Fruit fly (Drosophila melanogaster): ENCODE data around the gene CG11357.
A peak's percentile ranks its signal among the peaks of the same experiment; 100 is the strongest.

CG11357 gene

dm6 chr3L:4534481-4534880, 7.4 kb upstream of the CG11357 start:
- TF ChIP-seq fru (GFP tag; optimal IDR thresholded peaks at IDR 0.05) (no peak), Sp1 (GFP tag; optimal IDR thresholded peaks at IDR 0.05) (no peak), CrebA (GFP tag; optimal IDR thresholded peaks at IDR 0.05; ENCODE audit: borderline replicate concordance) (no peak), Rel (GFP tag; optimal IDR thresholded peaks at IDR 0.05) (no peak), Rel (tag; optimal IDR thresholded peaks at IDR 0.05) (no peak), usp (GFP tag; optimal IDR thresholded peaks at IDR 0.05) (no peak), CG9705 (GFP tag; optimal IDR thresholded peaks at IDR 0.05) (no peak), Myc (optimal IDR thresholded peaks at IDR 0.05) (no peak), h (GFP tag; optimal IDR thresholded peaks at IDR 0.05) (no peak), dl (GFP tag; optimal IDR thresholded peaks at IDR 0.05; ENCODE audit: insufficient read depth in 1 of 2, partially characterized antibody in 2 of 2) (no peak)

dm6 chr3L:4541070-4541469, 781 bp upstream of the CG11357 start, which contains the start of gene CG32243:
Gene CG32243, minus strand, starts transcription at chr3L:4541244.
- TF ChIP-seq N (GFP tag; optimal IDR thresholded peaks at IDR 0.05) (peak; percentile 78), Vsx2 (GFP tag; optimal IDR thresholded peaks at IDR 0.05; ENCODE audit: partially characterized antibody) (no peak), h (GFP tag; optimal IDR thresholded peaks at IDR 0.05) (no peak), Sp1 (GFP tag; optimal IDR thresholded peaks at IDR 0.05) (no peak)

DNA sequence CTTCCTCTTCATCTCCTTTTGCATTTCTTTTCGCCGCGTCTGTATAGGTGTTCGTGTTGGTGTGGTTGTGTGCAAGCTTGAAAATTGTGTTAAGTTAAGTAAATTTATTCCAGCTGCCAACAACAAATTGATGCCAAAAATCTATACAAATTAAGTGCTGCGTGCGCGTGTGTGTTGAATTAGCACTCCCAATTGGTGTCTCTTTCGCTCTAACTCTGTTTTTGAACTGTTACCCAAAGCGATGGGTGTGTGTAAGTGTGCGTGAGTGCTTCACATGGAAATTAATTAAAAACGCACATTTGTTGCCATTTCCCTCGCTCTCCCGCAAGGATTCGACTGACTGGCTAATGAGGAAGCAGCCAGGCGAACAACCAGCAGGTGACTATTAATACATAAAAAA, 679 bp downstream of the CG11357 start:
- TF ChIP-seq br (GFP tag; optimal IDR thresholded peaks at IDR 0.05) (no peak), Sp1 (GFP tag; optimal IDR thresholded peaks at IDR 0.05) (no peak)

- TF ChIP-seq rgr (GFP tag; optimal IDR thresholded peaks at IDR 0.05) (peak; percentile 77), br (GFP tag; optimal IDR thresholded peaks at IDR 0.05) (peak; percentile 76), HLH106 (tag; optimal IDR thresholded peaks at IDR 0.05) (peak; percentile 56), fru (GFP tag; optimal IDR thresholded peaks at IDR 0.05) (peak; percentile 78), Hnf4 (GFP tag; optimal IDR thresholded peaks at IDR 0.05) (peak; percentile 75), Sp1 (GFP tag; optimal IDR thresholded peaks at IDR 0.05) (peak; percentile 41), sv (GFP tag; optimal IDR thresholded peaks at IDR 0.05) (peak; percentile 22), Mio (GFP tag; optimal IDR thresholded peaks at IDR 0.05) (no peak), sage (GFP tag; optimal IDR thresholded peaks at IDR 0.05) (peak; percentile 27), Jra (GFP tag; optimal IDR thresholded peaks at IDR 0.05) (peak; percentile 34), CG9705 (GFP tag; optimal IDR thresholded peaks at IDR 0.05) (peak; percentile 24), foxo (GFP tag; optimal IDR thresholded peaks at IDR 0.05) (peak in 1 of 2 experiments; percentile 87), Abd-B (GFP tag; optimal IDR thresholded peaks at IDR 0.05) (no peak), ey (GFP tag; optimal IDR thresholded peaks at IDR 0.05) (peak; percentile 65), h (GFP tag; optimal IDR thresholded peaks at IDR 0.05) (peak; percentile 79), woc (GFP tag; optimal IDR thresholded peaks at IDR 0.05) (peak; percentile 88), Dif (GFP tag; optimal IDR thresholded peaks at IDR 0.05; ENCODE audit: partially characterized antibody) (no peak), CrebA (GFP tag; optimal IDR thresholded peaks at IDR 0.05; ENCODE audit: borderline replicate concordance) (peak; percentile 49), CG32264 (GFP tag; optimal IDR thresholded peaks at IDR 0.05) (peak; percentile 31), Hr83 (GFP tag; optimal IDR thresholded peaks at IDR 0.05; ENCODE audit: poor library complexity, severe bottlenecking) (peak; percentile 72), Rel (GFP tag; optimal IDR thresholded peaks at IDR 0.05) (no peak), Rel (tag; optimal IDR thresholded peaks at IDR 0.05) (peak; percentile 3), psq (GFP tag; optimal IDR thresholded peaks at IDR 0.05) (peak; percentile 67), OdsH (GFP tag; optimal IDR thresholded peaks at IDR 0.05) (peak; percentile 80), Myc (optimal IDR thresholded peaks at IDR 0.05) (no peak), GATAd (GFP tag; optimal IDR thresholded peaks at IDR 0.05) (no peak), N (GFP tag; optimal IDR thresholded peaks at IDR 0.05) (no peak)
Measured at dm6 chr3L:4543034-4543806, 1.4 kb downstream of the CG11357 start.

DNA sequence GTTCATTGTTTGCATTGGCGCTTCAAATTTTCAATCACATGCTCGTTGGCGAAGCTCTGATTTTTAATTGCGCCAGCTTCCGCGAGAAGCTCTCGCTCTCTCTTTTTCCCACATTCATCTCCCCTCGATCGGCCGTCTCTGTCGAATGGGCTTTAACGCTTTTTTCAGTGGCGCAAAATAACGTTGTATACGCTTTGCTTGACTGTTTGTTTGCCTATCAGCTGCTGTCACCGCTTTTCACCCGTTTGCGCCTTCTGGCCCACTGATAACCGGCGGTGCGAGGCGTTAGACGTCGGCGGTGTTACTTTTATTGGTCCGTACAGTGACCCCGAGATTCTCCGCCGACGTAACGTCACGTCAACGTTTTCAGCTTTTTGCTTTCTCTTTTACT, 2.0 kb downstream of the CG11357 start:
- no peak for TF ChIP-seq brk (GFP tag; optimal IDR thresholded peaks at IDR 0.05)
- TF ChIP-seq Sp1 (GFP tag; optimal IDR thresholded peaks at IDR 0.05), result no peak
- no peak for TF ChIP-seq N (GFP tag; optimal IDR thresholded peaks at IDR 0.05)
- TF ChIP-seq HLH106 (tag; optimal IDR thresholded peaks at IDR 0.05), result peak; percentile 14
- no peak for TF ChIP-seq CG32264 (GFP tag; optimal IDR thresholded peaks at IDR 0.05)
- no peak for TF ChIP-seq psq (GFP tag; optimal IDR thresholded peaks at IDR 0.05)
- TF ChIP-seq pan (optimal IDR thresholded peaks at IDR 0.05), result no peak
- peak; percentile 39 for TF ChIP-seq tai (GFP tag; optimal IDR thresholded peaks at IDR 0.05)
- TF ChIP-seq GATAd (GFP tag; optimal IDR thresholded peaks at IDR 0.05), result peak; percentile 58
- TF ChIP-seq Hnf4 (GFP tag; optimal IDR thresholded peaks at IDR 0.05), result peak; percentile 28
- no peak for TF ChIP-seq Myc (optimal IDR thresholded peaks at IDR 0.05)
- TF ChIP-seq CrebA (GFP tag; optimal IDR thresholded peaks at IDR 0.05; ENCODE audit: borderline replicate concordance), result no peak
- no peak for TF ChIP-seq Hr78 (GFP tag; optimal IDR thresholded peaks at IDR 0.05)
- no peak for TF ChIP-seq OdsH (GFP tag; optimal IDR thresholded peaks at IDR 0.05)
- no peak for TF ChIP-seq jim (GFP tag; optimal IDR thresholded peaks at IDR 0.05)
- TF ChIP-seq Abd-B (GFP tag; optimal IDR thresholded peaks at IDR 0.05), result no peak
- peak; percentile 68 for TF ChIP-seq h (GFP tag; optimal IDR thresholded peaks at IDR 0.05)
- TF ChIP-seq dmrt93B (GFP tag; optimal IDR thresholded peaks at IDR 0.05), result no peak
- peak; percentile 12 for TF ChIP-seq rgr (GFP tag; optimal IDR thresholded peaks at IDR 0.05)
- TF ChIP-seq Dfd (GFP tag; optimal IDR thresholded peaks at IDR 0.05), result no peak
- no peak for TF ChIP-seq ey (GFP tag; optimal IDR thresholded peaks at IDR 0.05)
- TF ChIP-seq lola (GFP tag; optimal IDR thresholded peaks at IDR 0.05), result no peak
- TF ChIP-seq dl (GFP tag; optimal IDR thresholded peaks at IDR 0.05; ENCODE audit: insufficient read depth in 1 of 2, partially characterized antibody in 2 of 2), result no peak
- no peak for TF ChIP-seq Vsx2 (GFP tag; optimal IDR thresholded peaks at IDR 0.05; ENCODE audit: partially characterized antibody)
- TF ChIP-seq sage (GFP tag; optimal IDR thresholded peaks at IDR 0.05), result no peak
- TF ChIP-seq Hr83 (GFP tag; optimal IDR thresholded peaks at IDR 0.05; ENCODE audit: poor library complexity, severe bottlenecking), result peak; percentile 79
